Worm (Caenorhabditis elegans): ENCODE results near the gene ZC412.3.

Gene ZC412.3

ce11 chrV:14875371-14875770, 4.0 kb upstream of the ZC412.3 start, which contains the start of gene ZC412.5:
Gene ZC412.5 (minus strand): TSS chrV:14875471.
- TF ChIP-seq ceh-36 (tag; optimal IDR thresholded peaks at IDR 0.05) (no peak), hmg-4 (GFP tag; optimal IDR thresholded peaks at IDR 0.05) (no peak), hmbx-1 (tag; optimal IDR thresholded peaks at IDR 0.05) (no peak), scrt-1 (GFP tag; IDR thresholded peaks at IDR 0.05) (no peak), ceh-13 (GFP tag; optimal IDR thresholded peaks at IDR 0.05) (no peak), pes-1 (GFP tag; IDR thresholded peaks at IDR 0.05) (no peak), ama-1 (optimal IDR thresholded peaks at IDR 0.05) (no peak), F13C5.2 (tag; optimal IDR thresholded peaks at IDR 0.05) (no peak), tbx-11 (GFP tag; IDR thresholded peaks at IDR 0.05) (no peak)

ce11 chrV:14868181-14868580, 3.2 kb downstream of the ZC412.3 start, which contains the start of gene gcy-14:
Gene gcy-14 (minus strand): TSS chrV:14868281.
- TF ChIP-seq ama-1 (optimal IDR thresholded peaks at IDR 0.05), result no peak
- TF ChIP-seq hmbx-1 (tag; optimal IDR thresholded peaks at IDR 0.05), result no peak
- TF ChIP-seq scrt-1 (GFP tag; IDR thresholded peaks at IDR 0.05), result no peak
- no peak for TF ChIP-seq aly-1 (tag; optimal IDR thresholded peaks at IDR 0.05)
- no peak for TF ChIP-seq pes-1 (GFP tag; IDR thresholded peaks at IDR 0.05)
- TF ChIP-seq sea-1 (GFP tag; conservative IDR thresholded peaks at IDR 0.05), result no peak
- no peak for TF ChIP-seq hnd-1 (tag; optimal IDR thresholded peaks at IDR 0.05)
- TF ChIP-seq tra-4 (tag; optimal IDR thresholded peaks at IDR 0.05), result no peak
- TF ChIP-seq tbx-11 (GFP tag; IDR thresholded peaks at IDR 0.05), result no peak
- TF ChIP-seq ceh-36 (tag; optimal IDR thresholded peaks at IDR 0.05), result no peak
- no peak for TF ChIP-seq ceh-13 (GFP tag; optimal IDR thresholded peaks at IDR 0.05)
- no peak for TF ChIP-seq B0310.2 (tag; optimal IDR thresholded peaks at IDR 0.05)
- no peak for TF ChIP-seq ets-7 (tag; optimal IDR thresholded peaks at IDR 0.05)
- TF ChIP-seq flt-1 (GFP tag; IDR thresholded peaks at IDR 0.05), result no peak
- no peak for TF ChIP-seq F13C5.2 (tag; optimal IDR thresholded peaks at IDR 0.05)
- no peak for TF ChIP-seq tbx-37 (GFP tag; conservative IDR thresholded peaks at IDR 0.05)
- no peak for TF ChIP-seq hmg-4 (GFP tag; optimal IDR thresholded peaks at IDR 0.05)

ce11 chrV:14859380-14859779, 12.0 kb downstream of the ZC412.3 start:
- TF ChIP-seq pes-1 (GFP tag; IDR thresholded peaks at IDR 0.05), result no peak
- no peak for TF ChIP-seq tbx-11 (GFP tag; IDR thresholded peaks at IDR 0.05)
- TF ChIP-seq hnd-1 (tag; optimal IDR thresholded peaks at IDR 0.05), result no peak
- no peak for TF ChIP-seq ceh-13 (GFP tag; optimal IDR thresholded peaks at IDR 0.05)
- no peak for TF ChIP-seq B0310.2 (tag; optimal IDR thresholded peaks at IDR 0.05)

ce11 chrV:14858503-14858902, 12.8 kb downstream of the ZC412.3 start, which contains the start of gene npr-13:
Gene npr-13 (minus strand): TSS chrV:14858603.
- TF ChIP-seq tbx-37 (GFP tag; conservative IDR thresholded peaks at IDR 0.05) (no peak), tbx-11 (GFP tag; IDR thresholded peaks at IDR 0.05) (no peak), sea-1 (GFP tag; conservative IDR thresholded peaks at IDR 0.05) (no peak), ama-1 (optimal IDR thresholded peaks at IDR 0.05) (no peak), aly-1 (tag; optimal IDR thresholded peaks at IDR 0.05) (no peak), ceh-13 (GFP tag; optimal IDR thresholded peaks at IDR 0.05) (no peak), B0310.2 (tag; optimal IDR thresholded peaks at IDR 0.05) (no peak), ets-7 (tag; optimal IDR thresholded peaks at IDR 0.05) (no peak), hnd-1 (tag; optimal IDR thresholded peaks at IDR 0.05) (no peak), pes-1 (GFP tag; IDR thresholded peaks at IDR 0.05) (no peak), scrt-1 (GFP tag; IDR thresholded peaks at IDR 0.05) (no peak), hmbx-1 (tag; optimal IDR thresholded peaks at IDR 0.05) (no peak), tra-4 (tag; optimal IDR thresholded peaks at IDR 0.05) (no peak), ceh-36 (tag; optimal IDR thresholded peaks at IDR 0.05) (no peak), F13C5.2 (tag; optimal IDR thresholded peaks at IDR 0.05) (no peak), flt-1 (GFP tag; IDR thresholded peaks at IDR 0.05) (no peak), hmg-4 (GFP tag; optimal IDR thresholded peaks at IDR 0.05) (no peak)

- TF ChIP-seq scrt-1 (GFP tag; IDR thresholded peaks at IDR 0.05) (peak; percentile 87), ets-7 (tag; optimal IDR thresholded peaks at IDR 0.05) (no peak), F13C5.2 (tag; optimal IDR thresholded peaks at IDR 0.05) (peak; percentile 56), tbx-37 (GFP tag; conservative IDR thresholded peaks at IDR 0.05) (peak; percentile 56), B0310.2 (tag; optimal IDR thresholded peaks at IDR 0.05) (peak; percentile 38), tra-4 (tag; optimal IDR thresholded peaks at IDR 0.05) (peak; percentile 27), ama-1 (optimal IDR thresholded peaks at IDR 0.05) (no peak), sea-1 (GFP tag; conservative IDR thresholded peaks at IDR 0.05) (peak; percentile 72), tbx-11 (GFP tag; IDR thresholded peaks at IDR 0.05) (peak; percentile 72), ceh-13 (GFP tag; optimal IDR thresholded peaks at IDR 0.05) (peak; percentile 62), flt-1 (GFP tag; IDR thresholded peaks at IDR 0.05) (peak; percentile 86), hnd-1 (tag; optimal IDR thresholded peaks at IDR 0.05) (peak; percentile 32), hmg-4 (GFP tag; optimal IDR thresholded peaks at IDR 0.05) (peak; percentile 72), hmbx-1 (tag; optimal IDR thresholded peaks at IDR 0.05) (peak; percentile 39), ceh-36 (tag; optimal IDR thresholded peaks at IDR 0.05) (peak; percentile 65), pes-1 (GFP tag; IDR thresholded peaks at IDR 0.05) (peak; percentile 86), aly-1 (tag; optimal IDR thresholded peaks at IDR 0.05) (peak; percentile 24)
Measured at ce11 chrV:14855626-14856025, 15.7 kb downstream of the ZC412.3 start.

ce11 chrV:14854261-14854660, 17.1 kb downstream of the ZC412.3 start:
- TF ChIP-seq tbx-37 (GFP tag; conservative IDR thresholded peaks at IDR 0.05) (no peak), aly-1 (tag; optimal IDR thresholded peaks at IDR 0.05) (no peak), ama-1 (optimal IDR thresholded peaks at IDR 0.05) (no peak), B0310.2 (tag; optimal IDR thresholded peaks at IDR 0.05) (no peak), ceh-36 (tag; optimal IDR thresholded peaks at IDR 0.05) (no peak), pes-1 (GFP tag; IDR thresholded peaks at IDR 0.05) (no peak), tbx-11 (GFP tag; IDR thresholded peaks at IDR 0.05) (no peak), hnd-1 (tag; optimal IDR thresholded peaks at IDR 0.05) (no peak), flt-1 (GFP tag; IDR thresholded peaks at IDR 0.05) (no peak), hmg-4 (GFP tag; optimal IDR thresholded peaks at IDR 0.05) (no peak), ceh-13 (GFP tag; optimal IDR thresholded peaks at IDR 0.05) (no peak), hmbx-1 (tag; optimal IDR thresholded peaks at IDR 0.05) (no peak), scrt-1 (GFP tag; IDR thresholded peaks at IDR 0.05) (no peak), ets-7 (tag; optimal IDR thresholded peaks at IDR 0.05) (no peak), tra-4 (tag; optimal IDR thresholded peaks at IDR 0.05) (no peak), F13C5.2 (tag; optimal IDR thresholded peaks at IDR 0.05) (no peak), sea-1 (GFP tag; conservative IDR thresholded peaks at IDR 0.05) (no peak)

ce11 chrV:14853739-14854138, 17.6 kb downstream of the ZC412.3 start:
- TF ChIP-seq sea-1 (GFP tag; conservative IDR thresholded peaks at IDR 0.05) (no peak), pes-1 (GFP tag; IDR thresholded peaks at IDR 0.05) (no peak), tbx-11 (GFP tag; IDR thresholded peaks at IDR 0.05) (no peak)
